Worm (Caenorhabditis elegans): ENCODE data around the gene F43C11.3.

- no peak for TF ChIP-seq nhr-6 (tag; optimal IDR thresholded peaks at IDR 0.05)
- no peak for TF ChIP-seq snpc-4 (tag; optimal IDR thresholded peaks at IDR 0.05)
- TF ChIP-seq ama-1 (optimal IDR thresholded peaks at IDR 0.05), result no peak
- TF ChIP-seq nhr-237 (tag; optimal IDR thresholded peaks at IDR 0.05), result no peak
- TF ChIP-seq nhr-28 (tag; optimal IDR thresholded peaks at IDR 0.05), result no peak
- no peak for TF ChIP-seq madf-5 (GFP tag; IDR thresholded peaks at IDR 0.05)
- TF ChIP-seq snpc-1.2 (GFP tag; IDR thresholded peaks at IDR 0.05), result no peak
- no peak for TF ChIP-seq dmd-6 (GFP tag; IDR thresholded peaks at IDR 0.05)
Observed at ce11 chrII:2354476-2354875, 1.4 kb downstream of the F43C11.3 start, which contains the start of gene F43C11.2.

All from whole organism, L4 larva.